Worm (Caenorhabditis elegans) whole organism, L3 larva: ENCODE results near the gene T07D1.3.

Source experiments
- ZK546.5 ChIP-seq: sonication (generic microtip); optimal IDR thresholded peaks from 2 replicates; lab custom pipeline; 2017; ENCODE audit warnings: missing biosample characterization, missing genetic modification characterization
- ama-1 ChIP-seq: fragments of 150-350 bp; optimal IDR thresholded peaks from 2 replicates; lab custom pipeline; 2018
- ceh-16 ChIP-seq: sonication (generic microtip); optimal IDR thresholded peaks from 2 replicates; lab custom pipeline; 2017; ENCODE audit warnings: missing biosample characterization, missing genetic modification characterization
- ceh-28 ChIP-seq: fragments of 150-350 bp; optimal IDR thresholded peaks from 2 replicates; lab custom pipeline; 2014; ENCODE audit warnings: missing biosample characterization, missing genetic modification reagents, missing genetic modification characterization
- ceh-82 ChIP-seq: fragments of 150-350 bp; optimal IDR thresholded peaks from 2 replicates; lab custom pipeline; 2014; ENCODE audit warnings: missing biosample characterization, missing genetic modification characterization
- daf-12 ChIP-seq: fragments of 150-350 bp; optimal IDR thresholded peaks from 2 replicates; lab custom pipeline; 2014; ENCODE audit warnings: missing biosample characterization, missing genetic modification reagents, missing genetic modification characterization
- egl-27 ChIP-seq: sonication (generic microtip); optimal IDR thresholded peaks from 4 replicates; lab custom pipeline; 2017; ENCODE audit warnings: missing biosample characterization, missing genetic modification reagents, missing genetic modification characterization
- egl-5 ChIP-seq: fragments of 150-350 bp; optimal IDR thresholded peaks from 2 replicates; lab custom pipeline; 2017; ENCODE audit warnings: missing biosample characterization, missing genetic modification reagents, missing genetic modification characterization, inconsistent platforms
- elt-2 ChIP-seq: sonication (generic microtip); optimal IDR thresholded peaks from 2 replicates; lab custom pipeline; 2016; ENCODE audit warnings: missing genetic modification reagents, mild to moderate bottlenecking, missing genetic modification characterization, missing compliant biosample characterization
- elt-3 ChIP-seq, 3 experiments: fragments of 150-350 bp in 1 of 3; sonication (generic microtip) in 2 of 3; optimal IDR thresholded peaks; 2 replicates in 2 of 3; 4 replicates in 1 of 3; lab custom pipeline; 2014 to 2017; ENCODE audit warnings: missing biosample characterization in 3 of 3, missing genetic modification characterization in 3 of 3
- fkh-10 ChIP-seq: sonication (generic microtip); optimal IDR thresholded peaks from 2 replicates; lab custom pipeline; 2017; ENCODE audit warnings: missing biosample characterization, missing genetic modification reagents, missing genetic modification characterization
- fkh-2 ChIP-seq: fragments of 150-350 bp; optimal IDR thresholded peaks from 2 replicates; lab custom pipeline; 2014; ENCODE audit warnings: missing biosample characterization, missing genetic modification reagents, missing genetic modification characterization
- fos-1 ChIP-seq: fragments of 150-350 bp; optimal IDR thresholded peaks from 2 replicates; lab custom pipeline; 2014; ENCODE audit warnings: missing biosample characterization, missing genetic modification characterization
- hmg-11 ChIP-seq: sonication (generic microtip); optimal IDR thresholded peaks from 2 replicates; lab custom pipeline; 2016; ENCODE audit warnings: missing genetic modification characterization, missing compliant biosample characterization
- jun-1 ChIP-seq: fragments of 150-350 bp; optimal IDR thresholded peaks from 2 replicates; lab custom pipeline; 2014; ENCODE audit warnings: missing biosample characterization, missing genetic modification reagents, missing genetic modification characterization
- lin-15B ChIP-seq: fragments of 150-350 bp; optimal IDR thresholded peaks from 2 replicates; lab custom pipeline; 2014; ENCODE audit warnings: missing biosample characterization, missing genetic modification characterization
- lin-39 ChIP-seq: fragments of 150-350 bp; optimal IDR thresholded peaks from 2 replicates; lab custom pipeline; 2018; ENCODE audit warnings: missing biosample characterization, missing genetic modification reagents, missing genetic modification characterization
- lsy-12 ChIP-seq: sonication (generic microtip); optimal IDR thresholded peaks from 2 replicates; lab custom pipeline; 2016; ENCODE audit warnings: mild to moderate bottlenecking, missing genetic modification characterization, missing compliant biosample characterization
- mdl-1 ChIP-seq: fragments of 150-350 bp; optimal IDR thresholded peaks from 2 replicates; lab custom pipeline; 2014; ENCODE audit warnings: missing biosample characterization, missing genetic modification characterization
- mml-1 ChIP-seq: fragments of 150-350 bp; sonication (generic microtip); optimal IDR thresholded peaks from 3 replicates; lab custom pipeline; 2014; ENCODE audit warnings: missing biosample characterization, missing genetic modification characterization
- nfya-1 ChIP-seq: sonication (generic microtip); optimal IDR thresholded peaks from 2 replicates; lab custom pipeline; 2017; ENCODE audit warnings: missing genetic modification characterization, mild to moderate bottlenecking, missing compliant biosample characterization, antibody characterized with exemption, moderate library complexity; ENCODE audit not compliant: insufficient read depth
- nhr-11 ChIP-seq: fragments of 150-350 bp; optimal IDR thresholded peaks from 2 replicates; lab custom pipeline; 2014; ENCODE audit warnings: missing biosample characterization, missing genetic modification characterization
- nhr-12 ChIP-seq: fragments of 150-350 bp; optimal IDR thresholded peaks from 2 replicates; lab custom pipeline; 2014; ENCODE audit warnings: missing biosample characterization, missing genetic modification characterization
- nhr-23 ChIP-seq: fragments of 150-350 bp; optimal IDR thresholded peaks from 2 replicates; lab custom pipeline; 2014; ENCODE audit warnings: missing biosample characterization, missing genetic modification reagents, missing genetic modification characterization
- nhr-237 ChIP-seq: fragments of 150-350 bp; optimal IDR thresholded peaks from 2 replicates; lab custom pipeline; 2014; ENCODE audit warnings: missing biosample characterization, missing genetic modification characterization
- nhr-25 ChIP-seq: sonication (generic microtip); optimal IDR thresholded peaks from 2 replicates; lab custom pipeline; 2017; ENCODE audit warnings: missing biosample characterization, missing genetic modification characterization
- nhr-28 ChIP-seq: fragments of 150-350 bp; optimal IDR thresholded peaks from 2 replicates; lab custom pipeline; 2014; ENCODE audit warnings: missing biosample characterization, missing genetic modification characterization
- nhr-43 ChIP-seq: sonication (generic microtip); optimal IDR thresholded peaks from 2 replicates; lab custom pipeline; 2016; ENCODE audit warnings: mild to moderate bottlenecking, missing genetic modification characterization, missing compliant biosample characterization; ENCODE audit not compliant: poor library complexity, severe bottlenecking
- nhr-67 ChIP-seq: fragments of 150-350 bp; optimal IDR thresholded peaks from 2 replicates; lab custom pipeline; 2014; ENCODE audit warnings: missing biosample characterization, missing genetic modification characterization
- nhr-76 ChIP-seq: fragments of 150-350 bp; sonication (generic microtip); optimal IDR thresholded peaks from 5 replicates; lab custom pipeline; 2014; ENCODE audit warnings: missing biosample characterization, missing genetic modification characterization
- nhr-77 ChIP-seq: fragments of 150-350 bp; optimal IDR thresholded peaks from 2 replicates; lab custom pipeline; 2014; ENCODE audit warnings: missing biosample characterization, missing genetic modification characterization
- pha-4 ChIP-seq: fragments of 150-350 bp; optimal IDR thresholded peaks from 2 replicates; lab custom pipeline; 2014; ENCODE audit warnings: missing biosample characterization, missing genetic modification reagents, missing genetic modification characterization
- pqm-1 ChIP-seq: fragments of 150-350 bp; optimal IDR thresholded peaks from 2 replicates; lab custom pipeline; 2017; ENCODE audit warnings: missing biosample characterization, missing genetic modification characterization, inconsistent platforms
- sea-2 ChIP-seq: fragments of 150-350 bp; sonication (generic microtip); optimal IDR thresholded peaks from 4 replicates; lab custom pipeline; 2014; ENCODE audit warnings: missing biosample characterization, missing genetic modification reagents, missing genetic modification characterization
- snpc-4 ChIP-seq: fragments of 150-350 bp; optimal IDR thresholded peaks from 2 replicates; lab custom pipeline; 2014; ENCODE audit warnings: missing biosample characterization, missing genetic modification characterization
- tbx-2 ChIP-seq: sonication (generic microtip); optimal IDR thresholded peaks from 2 replicates; lab custom pipeline; 2016; ENCODE audit warnings: mild to moderate bottlenecking, missing genetic modification characterization, missing compliant biosample characterization
- unc-39 ChIP-seq: sonication (generic microtip); optimal IDR thresholded peaks from 4 replicates; lab custom pipeline; 2017; ENCODE audit warnings: missing biosample characterization, missing genetic modification characterization
- unc-62 ChIP-seq: fragments of 150-350 bp; sonication (generic microtip); optimal IDR thresholded peaks from 4 replicates; lab custom pipeline; 2014; ENCODE audit warnings: missing biosample characterization, missing genetic modification reagents, missing genetic modification characterization
- zag-1 ChIP-seq: fragments of 150-350 bp; optimal IDR thresholded peaks from 2 replicates; lab custom pipeline; 2014; ENCODE audit warnings: missing biosample characterization, missing genetic modification characterization
- ztf-11 ChIP-seq: fragments of 150-350 bp; optimal IDR thresholded peaks from 2 replicates; lab custom pipeline; 2014; ENCODE audit warnings: missing biosample characterization, missing genetic modification characterization
- ztf-4 ChIP-seq: fragments of 150-350 bp; optimal IDR thresholded peaks from 2 replicates; lab custom pipeline; 2014; ENCODE audit warnings: missing biosample characterization, missing genetic modification characterization

The T07D1.3 gene

ce11 chrX:2443304-2443703 is at the start of gene T07D1.3:
Gene T07D1.3, minus strand, starts transcription at chrX:2443404.
- TF ChIP-seq snpc-4 (tag; lab: Kevin White, UChicago) (no peak), egl-5 (no peak), lin-39 (tag; lab: Kevin White, UChicago) (no peak), lin-15B (no peak), unc-39 (tag; lab: Kevin White, UChicago) (no peak), sea-2 (GFP tag; lab: Kevin White, UChicago) (no peak), nhr-77 (tag; lab: Kevin White, UChicago) (no peak), mdl-1 (tag; lab: Kevin White, UChicago) (no peak), unc-62 (no peak), nhr-12 (tag; lab: Kevin White, UChicago) (no peak), ceh-28 (tag; lab: Kevin White, UChicago) (no peak), ZK546.5 (tag; lab: Kevin White, UChicago) (no peak)

DNA sequence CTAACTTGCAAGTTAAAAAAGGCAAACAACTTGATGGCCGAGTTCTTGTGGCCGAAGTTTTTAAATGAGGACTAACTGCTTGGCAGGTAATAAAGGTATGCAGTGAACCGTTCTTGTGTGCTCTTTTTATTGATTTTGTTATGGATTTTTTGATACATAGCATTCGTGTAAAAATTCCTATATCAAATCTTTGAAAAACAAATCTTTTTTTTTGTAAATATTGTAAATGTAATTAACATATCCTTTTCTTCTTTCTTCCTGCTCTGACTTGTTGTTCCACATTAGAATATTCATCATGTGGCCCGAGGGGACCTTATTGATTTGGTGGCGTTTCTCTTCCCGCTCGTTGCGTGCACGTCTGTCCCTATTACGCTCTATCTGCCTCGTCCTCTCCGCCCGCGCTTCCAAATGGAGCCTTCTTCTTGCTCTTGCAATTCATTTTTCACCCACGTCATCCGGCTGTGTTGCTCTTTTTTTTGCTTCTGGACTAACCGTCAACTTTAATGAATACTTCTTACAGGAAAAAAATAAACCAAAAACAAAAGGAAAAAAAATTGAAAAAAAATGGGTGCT is 45.4 kb upstream of the T07D1.3 start, which contains the start of gene hid-1:
Gene hid-1 (plus strand): TSS at position 523 of the 573 bp plus-strand sequence.
- no peak for TF ChIP-seq ceh-82 (tag; lab: Kevin White, UChicago)
- no peak for TF ChIP-seq elt-3 (tag; optimal IDR thresholded peaks at IDR 0.05; lab: Kevin White, UChicago)
- TF ChIP-seq nhr-237 (tag; lab: Kevin White, UChicago) = no peak
- no peak for TF ChIP-seq nhr-76
- TF ChIP-seq mml-1 (tag; lab: Kevin White, UChicago) = no peak
- no peak for TF ChIP-seq nhr-43
- no peak for TF ChIP-seq lsy-12 (tag; lab: Kevin White, UChicago)
- no peak for TF ChIP-seq daf-12 (tag; lab: Kevin White, UChicago)
- no peak for TF ChIP-seq sea-2 (GFP tag; lab: Kevin White, UChicago)
- no peak for TF ChIP-seq ztf-4
- TF ChIP-seq lin-15B = no peak
- no peak for TF ChIP-seq nhr-11 (tag; lab: Kevin White, UChicago)
- no peak for TF ChIP-seq tbx-2 (tag; lab: Kevin White, UChicago)
- TF ChIP-seq pqm-1 (tag; lab: Kevin White, UChicago) = no peak
- TF ChIP-seq ztf-11 = no peak
- TF ChIP-seq fos-1 (tag; lab: Kevin White, UChicago) = no peak
- no peak for TF ChIP-seq ZK546.5 (tag; lab: Kevin White, UChicago)
- TF ChIP-seq egl-27 (tag; lab: Kevin White, UChicago) = no peak
- no peak for TF ChIP-seq nhr-77 (tag; lab: Kevin White, UChicago)
- TF ChIP-seq egl-5 = no peak
- peak; percentile 62 for TF ChIP-seq lin-39 (tag; lab: Kevin White, UChicago)
- TF ChIP-seq zag-1 (tag; lab: Kevin White, UChicago) = no peak
- peak; percentile 4 for TF ChIP-seq elt-2
- no peak for TF ChIP-seq snpc-4 (tag; lab: Kevin White, UChicago)
- TF ChIP-seq jun-1 = no peak
- no peak for TF ChIP-seq nhr-12 (tag; lab: Kevin White, UChicago)
- TF ChIP-seq pha-4 (tag; lab: Kevin White, UChicago) = peak; percentile 30
- peak; percentile 38 for TF ChIP-seq nfya-1 (tag; lab: Kevin White, UChicago)
- no peak for TF ChIP-seq nhr-23 (tag; lab: Kevin White, UChicago)
- peak; percentile 20 for TF ChIP-seq fkh-10
- TF ChIP-seq hmg-11 (tag; lab: Kevin White, UChicago) = peak; percentile 69
- TF ChIP-seq nhr-25 (tag; lab: Kevin White, UChicago) = no peak
- no peak for TF ChIP-seq fkh-2 (tag; lab: Kevin White, UChicago)
- no peak for TF ChIP-seq ama-1
- no peak for TF ChIP-seq unc-39 (tag; lab: Kevin White, UChicago)
- no peak for TF ChIP-seq nhr-28
- TF ChIP-seq ceh-28 (tag; lab: Kevin White, UChicago) = no peak
- TF ChIP-seq ceh-16 (tag; lab: Kevin White, UChicago) = no peak
- TF ChIP-seq nhr-67 (tag; lab: Kevin White, UChicago) = no peak
